Fruit fly (Drosophila melanogaster): ENCODE results near the gene CG14892.

DNA sequence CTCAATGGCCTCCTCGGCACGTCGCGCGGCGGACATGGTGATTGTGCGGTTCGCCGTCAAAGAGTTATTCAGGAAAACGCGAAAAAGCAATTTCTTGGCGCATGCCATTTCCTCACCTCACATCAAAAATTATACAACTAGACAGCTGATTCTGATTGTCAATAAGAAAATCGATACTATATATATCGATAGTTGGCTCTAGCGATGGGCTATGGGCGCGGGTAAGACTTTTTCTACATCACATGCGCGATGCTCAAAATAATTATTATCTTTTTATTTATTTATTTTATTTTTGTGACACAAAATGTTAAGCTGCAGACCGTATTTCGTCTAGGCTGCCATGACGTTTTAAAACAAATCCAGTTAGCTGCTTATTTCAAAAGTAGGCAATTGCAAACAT is 20.0 kb downstream of the CG14892 start, which contains the start of gene CG10340:
- TF ChIP-seq CG7101 (tag; optimal IDR thresholded peaks at IDR 0.05) (no peak), Hr96 (GFP tag; optimal IDR thresholded peaks at IDR 0.05) (peak; percentile 4), CG12768 (GFP tag; optimal IDR thresholded peaks at IDR 0.05) (no peak), CG14711 (tag; optimal IDR thresholded peaks at IDR 0.05) (no peak), ovo (GFP tag; optimal IDR thresholded peaks at IDR 0.05) (no peak), cic (GFP tag; optimal IDR thresholded peaks at IDR 0.05) (no peak), kay (GFP tag; ENCODE audit: borderline replicate concordance) (peak; percentile 43), pad (GFP tag; optimal IDR thresholded peaks at IDR 0.05) (no peak), CG1620 (GFP tag; optimal IDR thresholded peaks at IDR 0.05) (no peak)

Data from whole organism, adult.